Worm (Caenorhabditis elegans) whole organism, mixed stage, embryonic: ENCODE measurements around the gene srh-182.

ENCODE experiments used
- ceh-43 ChIP-seq: fragments of 200-800 bp; sonication (Bioruptor generic); optimal IDR thresholded peaks from 2 replicates; lab custom pipeline; 2018; ENCODE audit warnings: mild to moderate bottlenecking, missing genetic modification characterization, moderate library complexity, missing compliant biosample characterization
- elt-1 ChIP-seq: sonication (generic microtip); optimal IDR thresholded peaks from 2 replicates; lab custom pipeline; 2017; ENCODE audit warnings: missing genetic modification characterization, mild to moderate bottlenecking, missing compliant biosample characterization, antibody characterized with exemption, moderate library complexity, borderline replicate concordance; ENCODE audit not compliant: insufficient read depth
- ham-2 ChIP-seq: fragments of 200-800 bp; sonication (Bioruptor generic); optimal IDR thresholded peaks from 2 replicates; lab custom pipeline; 2018; ENCODE audit warnings: mild to moderate bottlenecking, missing genetic modification characterization, missing compliant biosample characterization
- mls-2 ChIP-seq: sonication (generic microtip); optimal IDR thresholded peaks from 2 replicates; lab custom pipeline; 2016; ENCODE audit warnings: mild to moderate bottlenecking, missing genetic modification characterization, moderate library complexity, missing compliant biosample characterization
- snpc-4 ChIP-seq: fragments of 150-350 bp; optimal IDR thresholded peaks from 2 replicates; lab custom pipeline; 2014; ENCODE audit warnings: missing biosample characterization, missing genetic modification characterization
- unc-62 ChIP-seq: fragments of 150-350 bp; optimal IDR thresholded peaks from 2 replicates; lab custom pipeline; 2014; ENCODE audit warnings: missing biosample characterization, missing genetic modification reagents, missing genetic modification characterization
- zip-8 ChIP-seq: fragments of 150-350 bp; optimal IDR thresholded peaks from 2 replicates; lab custom pipeline; 2014; ENCODE audit warnings: missing biosample characterization, missing genetic modification characterization
- ztf-11 ChIP-seq: fragments of 150-350 bp; optimal IDR thresholded peaks from 2 replicates; lab custom pipeline; 2014; ENCODE audit warnings: missing biosample characterization, missing genetic modification characterization

ce11 chrV:18487158-18487557 is 13.8 kb upstream of the srh-182 start, which contains the start of gene Y51A2D.18:
- TF ChIP-seq zip-8 (tag; lab: Kevin White, UChicago) (no peak), snpc-4 (tag; lab: Kevin White, UChicago) (no peak), unc-62 (GFP tag; lab: Kevin White, UChicago) (no peak), mls-2 (tag; lab: Kevin White, UChicago) (no peak), ztf-11 (no peak), ham-2 (no peak), ceh-43 (GFP tag; lab: Kevin White, UChicago) (no peak), elt-1 (no peak)
